Worm (Caenorhabditis elegans) whole organism, mixed stage, embryonic: ENCODE data around the gene Y49E10.18.

ENCODE experiments used
- elt-3 ChIP-seq: fragments of 150-350 bp; optimal IDR thresholded peaks from 2 replicates; lab custom pipeline; 2014; ENCODE audit warnings: missing biosample characterization, missing genetic modification characterization
- flh-1 ChIP-seq: fragments of 200-800 bp; sonication (Bioruptor generic); optimal IDR thresholded peaks from 2 replicates; lab custom pipeline; 2018; ENCODE audit warnings: mild to moderate bottlenecking, missing genetic modification characterization, moderate library complexity, missing compliant biosample characterization
- lin-32 ChIP-seq: fragments of 200-800 bp; sonication (Bioruptor generic); optimal IDR thresholded peaks from 2 replicates; lab custom pipeline; 2018; ENCODE audit warnings: mild to moderate bottlenecking, missing genetic modification characterization, missing compliant biosample characterization
- lsy-2 ChIP-seq: fragments of 150-350 bp; optimal IDR thresholded peaks from 2 replicates; lab custom pipeline; 2014; ENCODE audit warnings: missing biosample characterization, missing genetic modification characterization
- mep-1 ChIP-seq: fragments of 150-350 bp; optimal IDR thresholded peaks from 2 replicates; lab custom pipeline; 2017; ENCODE audit warnings: missing biosample characterization, missing genetic modification reagents, missing genetic modification characterization, inconsistent platforms
- mls-2 ChIP-seq: sonication (generic microtip); optimal IDR thresholded peaks from 2 replicates; lab custom pipeline; 2016; ENCODE audit warnings: mild to moderate bottlenecking, missing genetic modification characterization, moderate library complexity, missing compliant biosample characterization
- nhr-12 ChIP-seq: fragments of 150-350 bp; optimal IDR thresholded peaks from 2 replicates; lab custom pipeline; 2014; ENCODE audit warnings: missing biosample characterization, missing genetic modification characterization
- nhr-237 ChIP-seq: fragments of 150-350 bp; optimal IDR thresholded peaks from 2 replicates; lab custom pipeline; 2014; ENCODE audit warnings: missing biosample characterization, missing genetic modification characterization
- nhr-28 ChIP-seq: fragments of 150-350 bp; optimal IDR thresholded peaks from 2 replicates; lab custom pipeline; 2014; ENCODE audit warnings: missing biosample characterization, missing genetic modification characterization
- nhr-76 ChIP-seq: sonication (generic microtip); optimal IDR thresholded peaks from 2 replicates; lab custom pipeline; 2017; ENCODE audit warnings: missing biosample characterization, missing genetic modification characterization
- snpc-4 ChIP-seq: fragments of 150-350 bp; optimal IDR thresholded peaks from 2 replicates; lab custom pipeline; 2014; ENCODE audit warnings: missing biosample characterization, missing genetic modification characterization
- sptf-1 ChIP-seq: sonication (generic microtip); optimal IDR thresholded peaks from 2 replicates; lab custom pipeline; 2017; ENCODE audit warnings: mild to moderate bottlenecking, missing genetic modification characterization, moderate library complexity, missing compliant biosample characterization
- unc-62 ChIP-seq: fragments of 150-350 bp; optimal IDR thresholded peaks from 2 replicates; lab custom pipeline; 2014; ENCODE audit warnings: missing biosample characterization, missing genetic modification reagents, missing genetic modification characterization
- ztf-11 ChIP-seq: fragments of 150-350 bp; optimal IDR thresholded peaks from 2 replicates; lab custom pipeline; 2014; ENCODE audit warnings: missing biosample characterization, missing genetic modification characterization

DNA sequence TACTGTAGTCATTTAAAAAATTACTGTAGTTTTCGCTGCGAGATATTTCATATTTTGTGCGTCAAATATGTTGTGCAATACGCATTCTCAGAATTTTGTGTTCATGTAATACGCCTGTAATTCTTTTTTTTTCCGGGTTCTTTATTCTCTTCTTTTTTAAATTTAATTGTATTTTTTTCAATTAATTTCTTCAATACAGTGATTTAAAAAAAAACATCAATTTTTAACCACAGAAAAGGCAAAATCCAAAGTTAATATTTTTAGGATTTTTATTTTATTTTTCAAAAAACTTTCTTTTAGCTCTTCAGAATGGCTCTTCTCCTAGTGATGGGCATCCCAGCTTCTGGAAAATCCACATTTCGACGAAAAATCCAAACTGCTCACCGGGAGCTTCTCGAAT lies 20.4 kb upstream of the Y49E10.18 start, which contains the start of gene pstk-1:
- no peak for TF ChIP-seq flh-1
- no peak for TF ChIP-seq sptf-1
- no peak for TF ChIP-seq nhr-76 (tag; lab: Kevin White, UChicago)
- no peak for TF ChIP-seq snpc-4 (tag; lab: Kevin White, UChicago)
- TF ChIP-seq nhr-28 (tag; lab: Kevin White, UChicago) = no peak
- no peak for TF ChIP-seq lsy-2 (tag; lab: Kevin White, UChicago)
- TF ChIP-seq unc-62 (GFP tag; lab: Kevin White, UChicago) = no peak
- no peak for TF ChIP-seq ztf-11 (tag; lab: Kevin White, UChicago)
- TF ChIP-seq mls-2 (tag; lab: Kevin White, UChicago) = no peak
- no peak for TF ChIP-seq nhr-12 (tag; lab: Kevin White, UChicago)
- no peak for TF ChIP-seq lin-32 (GFP tag; lab: Kevin White, UChicago)
- no peak for TF ChIP-seq mep-1 (tag; lab: Kevin White, UChicago)
- TF ChIP-seq nhr-237 (tag; lab: Kevin White, UChicago) = no peak
- TF ChIP-seq elt-3 (tag; lab: Kevin White, UChicago) = no peak
